Worm (Caenorhabditis elegans) whole organism, L4 larva: Measurements from ENCODE around the gene H21P03.10.

Experiments
- ceh-82 ChIP-seq: sonication (generic microtip); optimal IDR thresholded peaks from 2 replicates; lab custom pipeline; 2017; ENCODE audit warnings: missing biosample characterization, missing genetic modification characterization
- rbr-2 ChIP-seq: sonication (generic microtip); optimal IDR thresholded peaks from 2 replicates; lab custom pipeline; 2016; ENCODE audit warnings: missing genotype, missing genetic modification characterization, missing compliant biosample characterization
- snpc-4 ChIP-seq: fragments of 150-350 bp; optimal IDR thresholded peaks from 2 replicates; lab custom pipeline; 2014; ENCODE audit warnings: missing biosample characterization, missing genetic modification characterization
- zag-1 ChIP-seq: fragments of 150-350 bp; optimal IDR thresholded peaks from 2 replicates; lab custom pipeline; 2014; ENCODE audit warnings: missing biosample characterization, missing genetic modification characterization
- zfp-3 ChIP-seq: fragments of 200-800 bp; sonication (Bioruptor generic); conservative IDR thresholded peaks from 2 replicates; pipeline ENCODE4 v1.3.6; 2022; ENCODE audit warnings: missing genetic modification reagents, missing genetic modification characterization, missing compliant biosample characterization

- no peak for TF ChIP-seq snpc-4 (tag; lab: Kevin White, UChicago)
- TF ChIP-seq zag-1 (tag; lab: Kevin White, UChicago) = no peak
- TF ChIP-seq ceh-82 (tag; lab: Kevin White, UChicago) = no peak
- no peak for TF ChIP-seq rbr-2
- no peak for TF ChIP-seq zfp-3
Measured at ce11 chrIV:11492345-11492744, 8.2 kb upstream of the H21P03.10 start.
